Worm (Caenorhabditis elegans): ENCODE data around the gene nog-1.
A peak's percentile ranks its signal among the peaks of the same experiment; 100 is the strongest.

The nog-1 gene

DNA sequence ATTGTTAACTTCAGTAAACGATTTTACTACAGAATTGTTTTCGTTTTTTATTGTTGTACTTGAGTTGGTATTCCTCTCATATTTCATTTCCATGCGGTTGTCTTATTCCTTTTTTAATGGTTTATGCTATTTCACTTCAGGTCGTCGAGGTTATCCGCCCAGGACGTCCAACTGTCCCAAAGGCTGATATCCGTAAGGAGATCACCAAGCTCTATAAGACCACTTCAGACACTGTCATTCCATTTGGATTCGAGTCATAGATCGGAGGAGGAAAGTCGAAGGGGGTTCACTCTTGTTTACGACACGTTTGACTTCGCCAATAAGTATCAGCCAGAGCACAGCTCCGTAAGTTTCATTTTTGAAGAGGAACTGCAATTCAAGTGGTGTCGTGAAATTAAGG, 7.1 kb upstream of the nog-1 start, which contains the start of gene T07A9.14 (continued):
- TF ChIP-seq chd-7 (tag; optimal IDR thresholded peaks at IDR 0.05) (no peak), unc-62 (GFP tag; optimal IDR thresholded peaks at IDR 0.05) (no peak), nhr-27 (tag; optimal IDR thresholded peaks at IDR 0.05) (no peak), lin-54 (GFP tag; optimal IDR thresholded peaks at IDR 0.05) (peak; percentile 64), mxl-1 (tag; optimal IDR thresholded peaks at IDR 0.05) (peak; percentile 20), ztf-18 (tag; optimal IDR thresholded peaks at IDR 0.05) (no peak), Y79H2A.3 (GFP tag; conservative IDR thresholded peaks at IDR 0.05) (no peak), hrde-1 (tag; optimal IDR thresholded peaks at IDR 0.05; ENCODE audit: borderline replicate concordance) (peak; percentile 69), Y53G8AR.9 (GFP tag; conservative IDR thresholded peaks at IDR 0.05) (peak; percentile 58; the same call in 1 of the 2 replicates), bed-2 (GFP tag; IDR thresholded peaks at IDR 0.05) (no peak), fkh-3 (tag; optimal IDR thresholded peaks at IDR 0.05) (no peak), ets-4 (GFP tag; optimal IDR thresholded peaks at IDR 0.05) (no peak), snpc-4 (GFP tag; optimal IDR thresholded peaks at IDR 0.05) (no peak), snpc-4 (tag; optimal IDR thresholded peaks at IDR 0.05) (peak in 2 of 4 experiments; percentile 2 to 29), nhr-80 (tag; optimal IDR thresholded peaks at IDR 0.05) (no peak), lin-40 (tag; optimal IDR thresholded peaks at IDR 0.05) (no peak), ztf-3 (GFP tag; optimal IDR thresholded peaks at IDR 0.05) (no peak), ccch-3 (GFP tag; optimal IDR thresholded peaks at IDR 0.05) (no peak), Y95B8A.8 (GFP tag; IDR thresholded peaks at IDR 0.05) (no peak), ztf-28 (GFP tag; IDR thresholded peaks at IDR 0.05) (no peak), zfh-2 (GFP tag; conservative IDR thresholded peaks at IDR 0.05) (no peak), nfya-1 (tag; optimal IDR thresholded peaks at IDR 0.05; ENCODE audit: borderline replicate concordance, insufficient read depth) (no peak), lag-1 (GFP tag; IDR thresholded peaks at IDR 0.05) (no peak), C06A6.2 (GFP tag; conservative IDR thresholded peaks at IDR 0.05) (no peak), ceh-79 (tag; optimal IDR thresholded peaks at IDR 0.05) (no peak), akir-1 (GFP tag; optimal IDR thresholded peaks at IDR 0.05) (no peak), F23B12.7 (tag; optimal IDR thresholded peaks at IDR 0.05; ENCODE audit: insufficient read depth) (no peak), sea-2 (GFP tag; IDR thresholded peaks at IDR 0.05) (no peak), B0261.1 (tag; optimal IDR thresholded peaks at IDR 0.05) (no peak), F33H1.4 (GFP tag; IDR thresholded peaks at IDR 0.05) (peak; percentile 25), T07F8.4 (tag; optimal IDR thresholded peaks at IDR 0.05) (no peak), gei-17 (GFP tag; optimal IDR thresholded peaks at IDR 0.05) (no peak), madf-3 (GFP tag; IDR thresholded peaks at IDR 0.05) (peak; percentile 88), hlh-12 (tag; optimal IDR thresholded peaks at IDR 0.05) (no peak), F57C9.4 (tag; optimal IDR thresholded peaks at IDR 0.05) (no peak), efl-1 (GFP tag; optimal IDR thresholded peaks at IDR 0.05) (no peak), athp-1 (tag; optimal IDR thresholded peaks at IDR 0.05) (no peak), bed-1 (GFP tag; IDR thresholded peaks at IDR 0.05) (no peak), mcd-1 (GFP tag; IDR thresholded peaks at IDR 0.05) (peak; percentile 37; the same call in 1 of the 2 replicates), dox-1 (GFP tag; IDR thresholded peaks at IDR 0.05) (no peak), ztf-22 (GFP tag; optimal IDR thresholded peaks at IDR 0.05) (no peak), aptf-3 (GFP tag; IDR thresholded peaks at IDR 0.05) (no peak), repo-1 (tag; optimal IDR thresholded peaks at IDR 0.05) (peak; percentile 43), Y56A3A.18 (GFP tag; IDR thresholded peaks at IDR 0.05) (0 out of 2 replicates have a peak, but pooled peaks have one; percentile 18), egrh-3 (GFP tag; IDR thresholded peaks at IDR 0.05) (no peak)

All from whole organism, young adult.